Worm (Caenorhabditis elegans): ENCODE data around the gene T08D10.5.

The T08D10.5 gene

ce11 chrX:11916705-11917104, 40.6 kb upstream of the T08D10.5 start, which contains the start of gene Y62H9A.13:
TSS of gene Y62H9A.13 (plus strand) at chrX:11917005.
- no peak for TF ChIP-seq ham-2 (GFP tag; optimal IDR thresholded peaks at IDR 0.05)
- TF ChIP-seq unc-62 (GFP tag; optimal IDR thresholded peaks at IDR 0.05) = no peak
- no peak for TF ChIP-seq ces-1 (GFP tag; optimal IDR thresholded peaks at IDR 0.05)
- no peak for TF ChIP-seq ceh-43 (GFP tag; optimal IDR thresholded peaks at IDR 0.05)

ce11 chrX:11917994-11918393, 39.4 kb upstream of the T08D10.5 start, which contains the start of gene Y62H9A.16:
TSS of gene Y62H9A.16 (plus strand) at chrX:11918294.
- TF ChIP-seq unc-39 (tag; optimal IDR thresholded peaks at IDR 0.05) (no peak), ces-1 (GFP tag; optimal IDR thresholded peaks at IDR 0.05) (no peak), flh-1 (GFP tag; optimal IDR thresholded peaks at IDR 0.05) (no peak), nhr-28 (tag; optimal IDR thresholded peaks at IDR 0.05) (no peak), sptf-1 (tag; optimal IDR thresholded peaks at IDR 0.05) (no peak), cnd-1 (tag; optimal IDR thresholded peaks at IDR 0.05) (no peak), nhr-2 (tag; optimal IDR thresholded peaks at IDR 0.05) (no peak), blmp-1 (tag; optimal IDR thresholded peaks at IDR 0.05) (no peak), lin-32 (GFP tag; optimal IDR thresholded peaks at IDR 0.05) (no peak), mls-2 (tag; optimal IDR thresholded peaks at IDR 0.05) (no peak)

- TF ChIP-seq nhr-28 (tag; optimal IDR thresholded peaks at IDR 0.05) (no peak), nhr-76 (tag; optimal IDR thresholded peaks at IDR 0.05) (no peak), mls-2 (tag; optimal IDR thresholded peaks at IDR 0.05) (no peak), ztf-11 (tag; optimal IDR thresholded peaks at IDR 0.05) (no peak), elt-1 (tag; optimal IDR thresholded peaks at IDR 0.05; ENCODE audit: borderline replicate concordance, insufficient read depth) (no peak), lsy-2 (tag; optimal IDR thresholded peaks at IDR 0.05) (no peak), hlh-1 (tag; optimal IDR thresholded peaks at IDR 0.05) (no peak), bed-3 (GFP tag; optimal IDR thresholded peaks at IDR 0.05) (no peak), unc-39 (tag; optimal IDR thresholded peaks at IDR 0.05) (no peak)
These were observed 36.5 kb upstream of the T08D10.5 start, which contains the start of gene Y62H9A.14 for ce11 chrX:11920723-11921283. TSS of gene Y62H9A.14 (plus strand) at chrX:11921233.

ce11 chrX:11924158-11924557, 33.2 kb upstream of the T08D10.5 start, which contains the start of gene F55G7.1:
TSS of gene F55G7.1 (plus strand) at chrX:11924433.
- no peak for TF ChIP-seq nhr-2 (tag; optimal IDR thresholded peaks at IDR 0.05)
- peak; percentile 9 for TF ChIP-seq nhr-237 (tag; optimal IDR thresholded peaks at IDR 0.05)

ce11 chrX:11925243-11925642, 32.1 kb upstream of the T08D10.5 start:
- no peak for TF ChIP-seq unc-39 (tag; optimal IDR thresholded peaks at IDR 0.05)
- no peak for TF ChIP-seq bed-3 (GFP tag; optimal IDR thresholded peaks at IDR 0.05)
- no peak for TF ChIP-seq hlh-1 (tag; optimal IDR thresholded peaks at IDR 0.05)
- TF ChIP-seq ceh-43 (GFP tag; optimal IDR thresholded peaks at IDR 0.05) = no peak

ce11 chrX:11927585-11927984, 29.8 kb upstream of the T08D10.5 start, which contains the start of gene F55G7.4:
TSS of gene F55G7.4 (plus strand) at chrX:11927885.
- TF ChIP-seq unc-120 (tag; optimal IDR thresholded peaks at IDR 0.05; ENCODE audit: poor library complexity, severe bottlenecking) (no peak), lsy-2 (tag; optimal IDR thresholded peaks at IDR 0.05) (no peak)

- TF ChIP-seq mep-1 (tag; optimal IDR thresholded peaks at IDR 0.05) (no peak), unc-120 (tag; optimal IDR thresholded peaks at IDR 0.05; ENCODE audit: poor library complexity, severe bottlenecking) (no peak), lin-32 (GFP tag; optimal IDR thresholded peaks at IDR 0.05) (no peak), ceh-39 (tag; optimal IDR thresholded peaks at IDR 0.05) (no peak), elt-1 (tag; optimal IDR thresholded peaks at IDR 0.05; ENCODE audit: borderline replicate concordance, insufficient read depth) (no peak), drap-1 (GFP tag; optimal IDR thresholded peaks at IDR 0.05) (no peak), nhr-28 (tag; optimal IDR thresholded peaks at IDR 0.05) (no peak), ceh-43 (GFP tag; optimal IDR thresholded peaks at IDR 0.05) (no peak)
These were observed 25.8 kb upstream of the T08D10.5 start, which contains the start of gene dot-1.4 for ce11 chrX:11931559-11931958. TSS of gene dot-1.4 (minus strand) at chrX:11931659.

ce11 chrX:11933547-11933946, 23.8 kb upstream of the T08D10.5 start:
- TF ChIP-seq sem-2 (GFP tag; optimal IDR thresholded peaks at IDR 0.05) = no peak
- no peak for TF ChIP-seq ztf-11 (tag; optimal IDR thresholded peaks at IDR 0.05)
- TF ChIP-seq ces-1 (GFP tag; optimal IDR thresholded peaks at IDR 0.05) = no peak
- TF ChIP-seq nhr-76 (tag; optimal IDR thresholded peaks at IDR 0.05) = no peak
- no peak for TF ChIP-seq mep-1 (tag; optimal IDR thresholded peaks at IDR 0.05)
- TF ChIP-seq nhr-28 (tag; optimal IDR thresholded peaks at IDR 0.05) = no peak
- no peak for TF ChIP-seq tbx-8 (GFP tag; optimal IDR thresholded peaks at IDR 0.05)
- TF ChIP-seq drap-1 (GFP tag; optimal IDR thresholded peaks at IDR 0.05) = no peak
- TF ChIP-seq ceh-83 (GFP tag; optimal IDR thresholded peaks at IDR 0.05) = no peak
- TF ChIP-seq zip-8 (tag; optimal IDR thresholded peaks at IDR 0.05) = no peak
- no peak for TF ChIP-seq ham-2 (GFP tag; optimal IDR thresholded peaks at IDR 0.05)
- TF ChIP-seq unc-62 (GFP tag; optimal IDR thresholded peaks at IDR 0.05) = no peak
- no peak for TF ChIP-seq hlh-1 (tag; optimal IDR thresholded peaks at IDR 0.05)
- no peak for TF ChIP-seq mab-5 (tag; optimal IDR thresholded peaks at IDR 0.05)
- TF ChIP-seq elt-3 (tag; optimal IDR thresholded peaks at IDR 0.05) = no peak
